Worm (Caenorhabditis elegans): Measurements from ENCODE around the gene F01D4.8.

DNA sequence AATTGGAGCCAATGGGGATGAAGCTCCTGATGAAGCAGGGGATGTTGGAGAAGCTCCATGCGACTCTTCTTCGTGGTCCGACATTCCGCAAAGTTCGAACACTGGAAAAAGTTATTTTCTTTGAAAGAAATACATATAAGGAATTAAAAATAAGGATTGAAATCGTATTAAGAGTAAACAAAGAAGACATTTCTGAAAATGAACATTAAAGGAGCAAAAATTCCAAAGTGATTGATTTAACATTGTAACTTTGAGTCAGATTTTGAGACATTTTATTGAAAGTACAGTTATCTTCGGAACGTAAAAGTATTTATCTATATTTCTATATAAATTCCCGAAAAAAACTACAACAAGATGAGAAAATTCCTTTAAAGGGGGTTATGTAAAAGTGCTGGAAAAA lies 28.4 kb downstream of the F01D4.8 start, which contains the start of gene F13B12.1:
- TF ChIP-seq nfya-1 (tag; optimal IDR thresholded peaks at IDR 0.05; ENCODE audit: borderline replicate concordance, insufficient read depth) (no peak), ceh-91 (GFP tag; IDR thresholded peaks at IDR 0.05) (no peak), pha-4 (tag; optimal IDR thresholded peaks at IDR 0.05) (no peak), T07F8.4 (tag; optimal IDR thresholded peaks at IDR 0.05) (no peak), snpc-4 (GFP tag; optimal IDR thresholded peaks at IDR 0.05) (no peak), snpc-4 (tag; optimal IDR thresholded peaks at IDR 0.05) (no peak), ama-1 (optimal IDR thresholded peaks at IDR 0.05) (no peak), ama-1 (GFP tag; optimal IDR thresholded peaks at IDR 0.05) (no peak), ztf-25 (GFP tag; IDR thresholded peaks at IDR 0.05) (no peak), die-1 (tag; optimal IDR thresholded peaks at IDR 0.05) (no peak), snpc-1.3 (tag; optimal IDR thresholded peaks at IDR 0.05; ENCODE audit: insufficient read depth) (no peak), ceh-100 (GFP tag; IDR thresholded peaks at IDR 0.05) (no peak), him-1 (tag; optimal IDR thresholded peaks at IDR 0.05) (no peak), Y56A3A.18 (GFP tag; IDR thresholded peaks at IDR 0.05) (no peak), egl-18 (GFP tag; IDR thresholded peaks at IDR 0.05) (no peak)

All from whole organism, young adult.